Worm (Caenorhabditis elegans): ENCODE data around the gene C50E10.2.
A peak's percentile ranks its signal among the peaks of the same experiment; 100 is the strongest.

Gene C50E10.2

ce11 chrII:12264847-12265246 is 44.7 kb downstream of the C50E10.2 start:
- TF ChIP-seq ceh-16 (tag; optimal IDR thresholded peaks at IDR 0.05) (no peak), nhr-25 (tag; optimal IDR thresholded peaks at IDR 0.05) (no peak), crh-2 (tag; optimal IDR thresholded peaks at IDR 0.05) (no peak), mab-5 (tag; optimal IDR thresholded peaks at IDR 0.05) (no peak)

DNA sequence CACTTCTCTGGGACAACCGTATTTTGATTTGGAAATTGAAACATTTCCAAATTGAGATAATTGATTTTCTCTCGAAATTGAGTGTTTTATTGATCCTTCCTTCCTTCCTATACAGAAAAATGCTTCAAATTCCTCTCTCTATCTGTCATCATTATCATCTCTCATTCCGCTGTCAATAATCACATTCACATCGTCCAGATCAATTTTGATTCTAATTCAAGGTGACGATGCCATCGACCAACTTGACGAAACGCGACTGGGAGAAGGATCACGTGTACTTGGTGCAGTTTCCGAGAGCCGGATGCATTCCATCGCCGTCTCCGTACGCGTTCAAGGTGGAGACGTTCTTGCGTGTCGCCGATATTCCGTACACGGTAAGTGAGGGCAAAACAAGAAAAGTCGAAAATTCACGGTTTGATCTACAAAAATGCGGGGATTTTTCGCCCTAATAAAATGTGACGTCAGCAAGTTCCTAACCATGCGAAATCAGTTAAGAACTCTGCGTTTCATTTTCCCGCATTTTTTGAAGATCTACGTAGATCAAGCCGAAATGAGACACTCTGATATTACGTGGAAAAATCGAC is 45.5 kb downstream of the C50E10.2 start, which contains the start of gene faxc-1:
TSS of gene faxc-1 (plus strand) at position 222 of the 584 bp plus-strand sequence.
- TF ChIP-seq nhr-25 (tag; optimal IDR thresholded peaks at IDR 0.05) (peak; percentile 25), sma-9 (GFP tag; optimal IDR thresholded peaks at IDR 0.05) (peak; percentile 47), sma-9 (tag; optimal IDR thresholded peaks at IDR 0.05) (no peak), gmeb-1 (tag; optimal IDR thresholded peaks at IDR 0.05) (peak; percentile 5), mab-5 (tag; optimal IDR thresholded peaks at IDR 0.05) (no peak)

DNA sequence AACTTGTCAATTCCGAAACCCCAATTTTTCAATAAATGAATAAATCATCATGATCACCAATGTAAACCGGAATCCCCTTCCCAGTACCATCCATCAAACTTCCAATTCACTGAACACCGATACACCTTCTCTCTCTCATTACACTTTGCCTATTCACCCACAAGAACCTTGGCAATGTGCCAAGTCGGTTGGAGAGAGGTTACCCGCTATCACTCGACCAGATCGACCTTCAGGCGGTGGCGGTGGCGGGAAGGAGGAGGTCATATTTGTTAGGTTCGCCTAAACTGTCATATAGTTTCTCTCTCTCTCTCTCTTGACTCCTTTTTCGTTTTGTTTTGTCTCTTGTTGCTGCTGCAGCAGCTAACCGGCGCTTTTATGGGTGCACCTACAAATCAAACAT is 46.9 kb downstream of the C50E10.2 start:
- no peak for TF ChIP-seq Y55F3AM.14 (GFP tag; optimal IDR thresholded peaks at IDR 0.05)
- TF ChIP-seq blmp-1 (tag; optimal IDR thresholded peaks at IDR 0.05; ENCODE audit: insufficient read depth) = peak; percentile 64
- no peak for TF ChIP-seq R02D3.7 (tag; optimal IDR thresholded peaks at IDR 0.05)
- no peak for TF ChIP-seq nhr-237 (tag; optimal IDR thresholded peaks at IDR 0.05)
- TF ChIP-seq egl-27 (tag; optimal IDR thresholded peaks at IDR 0.05) = no peak
- no peak for TF ChIP-seq ztf-11 (tag; optimal IDR thresholded peaks at IDR 0.05)
- TF ChIP-seq zag-1 (tag; optimal IDR thresholded peaks at IDR 0.05) = no peak
- TF ChIP-seq fos-1 (tag; optimal IDR thresholded peaks at IDR 0.05) = peak; percentile 29
- TF ChIP-seq ceh-16 (tag; optimal IDR thresholded peaks at IDR 0.05) = peak; percentile 88
- no peak for TF ChIP-seq snpc-4 (tag; optimal IDR thresholded peaks at IDR 0.05)
- peak; percentile 20 for TF ChIP-seq sma-9 (GFP tag; optimal IDR thresholded peaks at IDR 0.05)
- no peak for TF ChIP-seq sma-9 (tag; optimal IDR thresholded peaks at IDR 0.05)
- TF ChIP-seq peb-1 (tag; optimal IDR thresholded peaks at IDR 0.05) = no peak
- no peak for TF ChIP-seq nhr-77 (tag; optimal IDR thresholded peaks at IDR 0.05)
- TF ChIP-seq nhr-6 (tag; optimal IDR thresholded peaks at IDR 0.05) = peak; percentile 25
- TF ChIP-seq crh-2 (tag; optimal IDR thresholded peaks at IDR 0.05) = peak; percentile 16
- TF ChIP-seq ztf-1 (GFP tag; conservative IDR thresholded peaks at IDR 0.05) = no peak
- TF ChIP-seq elt-1 (tag; optimal IDR thresholded peaks at IDR 0.05) = no peak
- no peak for TF ChIP-seq mbf-1 (tag; optimal IDR thresholded peaks at IDR 0.05)
- peak; percentile 93 for TF ChIP-seq nhr-25 (tag; optimal IDR thresholded peaks at IDR 0.05)
- no peak for TF ChIP-seq nhr-12 (tag; optimal IDR thresholded peaks at IDR 0.05)
- no peak for TF ChIP-seq skn-1 (tag; optimal IDR thresholded peaks at IDR 0.05)
- TF ChIP-seq unc-62 (GFP tag; optimal IDR thresholded peaks at IDR 0.05) = no peak
- TF ChIP-seq lin-39 (tag; optimal IDR thresholded peaks at IDR 0.05) = no peak
- no peak for TF ChIP-seq lin-11 (tag; optimal IDR thresholded peaks at IDR 0.05)
- TF ChIP-seq dmd-4 (tag; optimal IDR thresholded peaks at IDR 0.05) = no peak
- TF ChIP-seq sma-3 (GFP tag; optimal IDR thresholded peaks at IDR 0.05) = peak; percentile 78
- TF ChIP-seq unc-55 (GFP tag; optimal IDR thresholded peaks at IDR 0.05) = no peak
- no peak for TF ChIP-seq C34F6.9 (tag; optimal IDR thresholded peaks at IDR 0.05)
- TF ChIP-seq elt-3 (tag; optimal IDR thresholded peaks at IDR 0.05) = no peak
- peak; percentile 31 for TF ChIP-seq F13H6.1 (tag; optimal IDR thresholded peaks at IDR 0.05)
- TF ChIP-seq nhr-21 (tag; optimal IDR thresholded peaks at IDR 0.05) = no peak
- no peak for TF ChIP-seq nhr-11 (tag; optimal IDR thresholded peaks at IDR 0.05)

DNA sequence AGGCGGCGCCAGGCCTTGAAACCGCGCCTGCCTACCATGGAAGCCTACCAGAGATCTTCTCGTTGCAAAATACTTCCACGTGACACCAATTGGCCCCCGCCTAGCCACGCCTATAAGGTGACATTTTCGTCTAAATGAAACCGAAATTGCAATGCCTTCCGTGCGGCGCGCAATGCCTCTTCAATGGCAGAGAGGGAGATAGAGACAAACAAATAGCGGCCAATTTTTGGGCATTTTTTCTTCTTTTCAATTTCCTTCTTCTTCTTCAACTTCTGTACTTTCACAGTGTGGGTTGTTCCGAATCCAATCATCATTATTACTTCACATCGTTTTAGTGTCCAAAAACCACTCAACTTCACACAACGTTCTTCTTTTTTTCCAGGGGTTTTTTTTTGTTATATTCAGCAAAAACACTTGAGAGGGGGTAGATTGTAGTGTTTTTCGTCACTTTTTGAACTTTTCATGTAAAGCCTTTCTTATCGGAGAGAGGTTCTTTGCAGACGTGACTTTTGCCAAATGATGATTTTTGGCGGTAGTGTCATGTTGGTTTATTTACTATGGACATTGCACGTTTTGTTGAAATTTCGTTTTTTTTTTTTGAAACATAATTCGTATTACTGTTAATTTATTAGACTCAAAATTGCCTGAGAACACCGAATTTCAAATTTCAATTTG is 48.2 kb downstream of the C50E10.2 start:
- TF ChIP-seq blmp-1 (tag; optimal IDR thresholded peaks at IDR 0.05; ENCODE audit: insufficient read depth) (peak; percentile 35), aly-2 (tag; optimal IDR thresholded peaks at IDR 0.05) (no peak), nhr-25 (tag; optimal IDR thresholded peaks at IDR 0.05) (peak; percentile 28)
